Fruit fly (Drosophila melanogaster) whole organism, embryonic: ENCODE results near the gene mag.

Source experiments
- B-H2 ChIP-seq: fragments of 200-800 bp; sonication (Bioruptor generic); optimal IDR thresholded peaks from 2 replicates; lab custom pipeline; 2018; ENCODE audit warnings: missing biosample characterization, mild to moderate bottlenecking, missing genetic modification characterization
- CG1024 ChIP-seq: fragments of 200-800 bp; sonication (Bioruptor generic); IDR thresholded peaks from 2 replicates; pipeline ENCODE4 v1.3.6; 2022; ENCODE audit warnings: missing biosample characterization, missing genetic modification characterization
- CG10274 ChIP-seq: fragments of 200-800 bp; sonication (Bioruptor generic); optimal IDR thresholded peaks from 3 replicates; lab custom pipeline; 2017; ENCODE audit warnings: missing biosample characterization, mild to moderate bottlenecking, missing genetic modification characterization
- CG12071 ChIP-seq: fragments of 200-800 bp; sonication (Bioruptor generic); optimal IDR thresholded peaks from 3 replicates; lab custom pipeline; 2018; ENCODE audit warnings: missing biosample characterization, mild to moderate bottlenecking, missing genetic modification characterization
- CG12155 ChIP-seq: fragments of 200-800 bp; sonication (Bioruptor generic); optimal IDR thresholded peaks from 3 replicates; lab custom pipeline; 2016; ENCODE audit warnings: missing biosample characterization, missing genetic modification characterization
- CG12391 ChIP-seq: fragments of 200-800 bp; sonication (Bioruptor generic); optimal IDR thresholded peaks from 3 replicates; lab custom pipeline; 2018; ENCODE audit warnings: missing biosample characterization, mild to moderate bottlenecking, missing genetic modification characterization, moderate library complexity
- CG13894 ChIP-seq: fragments of 200-800 bp; sonication (Bioruptor generic); optimal IDR thresholded peaks from 3 replicates; lab custom pipeline; 2018; ENCODE audit warnings: missing biosample characterization, mild to moderate bottlenecking, missing genetic modification characterization, moderate library complexity
- CG16813 ChIP-seq: fragments of 200-800 bp; sonication (Bioruptor generic); IDR thresholded peaks from 3 replicates; pipeline ENCODE4 v1.3.6; 2022; ENCODE audit warnings: missing biosample characterization, missing genetic modification characterization; ENCODE audit not compliant: partially characterized antibody
- CG17829 ChIP-seq: fragments of 200-800 bp; optimal IDR thresholded peaks from 2 replicates; lab custom pipeline; 2019; ENCODE audit warnings: missing biosample characterization, mild to moderate bottlenecking, missing genetic modification characterization, moderate library complexity
- CG17912 ChIP-seq: fragments of 200-800 bp; sonication (Bioruptor generic); optimal IDR thresholded peaks from 2 replicates; lab custom pipeline; 2018; ENCODE audit warnings: missing biosample characterization, mild to moderate bottlenecking, missing genetic modification characterization
- CG1792 ChIP-seq: fragments of 200-800 bp; sonication (Bioruptor generic); optimal IDR thresholded peaks from 2 replicates; lab custom pipeline; 2016; ENCODE audit warnings: missing biosample characterization, missing genetic modification characterization
- CG18476 ChIP-seq: fragments of 200-800 bp; sonication (Bioruptor generic); optimal IDR thresholded peaks from 2 replicates; lab custom pipeline; 2016; ENCODE audit warnings: missing biosample characterization, mild to moderate bottlenecking, missing genetic modification characterization
- CG2116 ChIP-seq: fragments of 200-800 bp; sonication (Bioruptor generic); optimal IDR thresholded peaks from 3 replicates; lab custom pipeline; 2018; ENCODE audit warnings: missing biosample characterization, mild to moderate bottlenecking, missing genetic modification characterization
- CG30431 ChIP-seq: fragments of 200-800 bp; sonication (Bioruptor generic); optimal IDR thresholded peaks from 2 replicates; lab custom pipeline; 2017; ENCODE audit warnings: missing biosample characterization, missing genetic modification characterization
- CG3281 ChIP-seq: fragments of 200-800 bp; sonication (Bioruptor generic); optimal IDR thresholded peaks from 3 replicates; lab custom pipeline; 2017; ENCODE audit warnings: missing biosample characterization, mild to moderate bottlenecking, missing genetic modification characterization
- CG34376 ChIP-seq: fragments of 200-800 bp; sonication (Bioruptor generic); optimal IDR thresholded peaks from 2 replicates; lab custom pipeline; 2018; ENCODE audit warnings: missing biosample characterization, mild to moderate bottlenecking, missing genetic modification characterization
- CG3838 ChIP-seq: fragments of 200-800 bp; sonication (Bioruptor generic); optimal IDR thresholded peaks from 3 replicates; lab custom pipeline; 2016; ENCODE audit warnings: missing biosample characterization, missing genetic modification characterization
- CG4282 ChIP-seq: fragments of 200-800 bp; sonication (Bioruptor generic); optimal IDR thresholded peaks from 2 replicates; lab custom pipeline; 2016; ENCODE audit warnings: missing biosample characterization, missing genetic modification characterization
- CG4328 ChIP-seq: fragments of 200-800 bp; sonication (Bioruptor generic); optimal IDR thresholded peaks from 3 replicates; lab custom pipeline; 2017; ENCODE audit warnings: missing biosample characterization, missing genetic modification reagents, missing genetic modification characterization
- CG6272 ChIP-seq: fragments of 200-800 bp; sonication (Bioruptor generic); IDR thresholded peaks from 2 replicates; pipeline ENCODE4 v1.3.6; 2022; ENCODE audit warnings: missing biosample characterization, missing genetic modification characterization
- CG6689 ChIP-seq: fragments of 200-800 bp; sonication (Bioruptor generic); IDR thresholded peaks from 2 replicates; pipeline ENCODE4 v1.3.6; 2022; ENCODE audit warnings: missing biosample characterization, missing genetic modification characterization
- CG6765 ChIP-seq: fragments of 200-800 bp; sonication (Bioruptor generic); optimal IDR thresholded peaks from 3 replicates; lab custom pipeline; 2017; ENCODE audit warnings: missing biosample characterization, mild to moderate bottlenecking, missing genetic modification characterization
- CG7963 ChIP-seq: fragments of 200-800 bp; sonication (Bioruptor generic); IDR thresholded peaks from 3 replicates; pipeline ENCODE4 v1.3.6; 2022; ENCODE audit warnings: missing biosample characterization, missing genetic modification characterization; ENCODE audit not compliant: partially characterized antibody
- D19B ChIP-seq: fragments of 200-800 bp; sonication (Bioruptor generic); optimal IDR thresholded peaks from 2 replicates; lab custom pipeline; 2017; ENCODE audit warnings: missing biosample characterization, mild to moderate bottlenecking, missing genetic modification characterization
- Dbx ChIP-seq: fragments of 200-800 bp; sonication (Bioruptor generic); IDR thresholded peaks from 3 replicates; pipeline ENCODE4 v1.3.6; 2022; ENCODE audit warnings: missing biosample characterization, missing genetic modification characterization
- HLH3B ChIP-seq: fragments of 200-800 bp; sonication (Bioruptor generic); IDR thresholded peaks from 2 replicates; pipeline ENCODE4 v1.3.6; 2022; ENCODE audit warnings: missing biosample characterization, missing genetic modification characterization
- Meics ChIP-seq: fragments of 200-800 bp; sonication (Bioruptor generic); optimal IDR thresholded peaks from 2 replicates; lab custom pipeline; 2017; ENCODE audit warnings: missing biosample characterization, mild to moderate bottlenecking, missing genetic modification characterization
- Oaz ChIP-seq: fragments of 200-800 bp; sonication (Bioruptor generic); IDR thresholded peaks from 2 replicates; pipeline ENCODE4 v1.3.6; 2022; ENCODE audit warnings: missing biosample characterization, missing genetic modification characterization
- Oli ChIP-seq: fragments of 200-800 bp; sonication (Bioruptor generic); optimal IDR thresholded peaks from 2 replicates; lab custom pipeline; 2018; ENCODE audit warnings: missing biosample characterization, mild to moderate bottlenecking, missing genetic modification characterization, moderate library complexity
- bowl ChIP-seq: fragments of 200-800 bp; sonication (Bioruptor generic); IDR thresholded peaks from 2 replicates; pipeline ENCODE4 v1.3.6; 2022; ENCODE audit warnings: missing biosample characterization, missing genetic modification characterization
- chm ChIP-seq: fragments of 200-800 bp; sonication (Bioruptor generic); IDR thresholded peaks from 2 replicates; pipeline ENCODE4 v1.3.6; 2022; ENCODE audit warnings: missing biosample characterization, missing genetic modification characterization
- crp ChIP-seq, 2 experiments: fragments of 200-800 bp; sonication (Bioruptor generic); optimal IDR thresholded peaks; 2 replicates in 1 of 2; 3 replicates in 1 of 2; lab custom pipeline; 2017; ENCODE audit warnings: missing biosample characterization in 2 of 2, missing genetic modification characterization in 2 of 2, mild to moderate bottlenecking in 1 of 2, moderate library complexity in 1 of 2
- dati ChIP-seq: fragments of 200-800 bp; sonication (Bioruptor generic); IDR thresholded peaks from 2 replicates; pipeline ENCODE4 v1.3.6; 2022; ENCODE audit warnings: missing biosample characterization, missing genetic modification characterization
- emc ChIP-seq: fragments of 200-800 bp; sonication (Bioruptor generic); optimal IDR thresholded peaks from 2 replicates; lab custom pipeline; 2016; ENCODE audit warnings: missing biosample characterization, missing genetic modification characterization
- gfzf ChIP-seq: fragments of 200-800 bp; sonication (Bioruptor generic); optimal IDR thresholded peaks from 2 replicates; lab custom pipeline; 2016; ENCODE audit warnings: missing biosample characterization, mild to moderate bottlenecking, missing genetic modification characterization, moderate library complexity
- grau ChIP-seq: fragments of 200-800 bp; optimal IDR thresholded peaks from 3 replicates; lab custom pipeline; 2019; ENCODE audit warnings: missing biosample characterization, mild to moderate bottlenecking, missing genetic modification characterization, moderate library complexity
- lola ChIP-seq, 3 experiments: fragments of >200 bp in 2 of 3; fragments of 200-800 bp in 1 of 3; sonication (Bioruptor generic) in 1 of 3; optimal IDR thresholded peaks; 2 replicates each; lab custom pipeline; 2017 to 2019; ENCODE audit warnings: missing biosample characterization in 3 of 3, missing genetic modification characterization in 3 of 3, mild to moderate bottlenecking in 1 of 3, moderate library complexity in 1 of 3
- lov ChIP-seq, 2 experiments: fragments of 200-800 bp in 1 of 2; fragments of >200 bp in 1 of 2; sonication (Bioruptor generic) in 1 of 2; IDR thresholded peaks in 1 of 2; optimal IDR thresholded peaks in 1 of 2; 2 replicates in 1 of 2; 3 replicates in 1 of 2; pipeline versions ENCODE4 v1.3.6 to Lab custom; 2017 to 2022; ENCODE audit warnings: missing biosample characterization in 1 of 2, missing genetic modification characterization in 1 of 2
- luna ChIP-seq: fragments of 200-800 bp; sonication (Bioruptor generic); optimal IDR thresholded peaks from 2 replicates; lab custom pipeline; 2016; ENCODE audit warnings: missing biosample characterization, missing genetic modification characterization
- nau ChIP-seq: fragments of 200-800 bp; sonication (Bioruptor generic); optimal IDR thresholded peaks from 3 replicates; lab custom pipeline; 2017; ENCODE audit warnings: missing biosample characterization, mild to moderate bottlenecking, missing genetic modification characterization, missing genetic modification reagents
- otp ChIP-seq: fragments of 200-800 bp; sonication (Bioruptor generic); IDR thresholded peaks from 3 replicates; pipeline ENCODE4, ENCODE4 v1.3.6; 2022; ENCODE audit warnings: missing biosample characterization, missing genetic modification characterization
- ro ChIP-seq: fragments of 200-800 bp; sonication (Bioruptor generic); IDR thresholded peaks from 2 replicates; pipeline ENCODE4 v1.3.6; 2022; ENCODE audit warnings: missing biosample characterization, missing genetic modification characterization
- shn ChIP-seq: fragments of 200-800 bp; sonication (Bioruptor generic); optimal IDR thresholded peaks from 3 replicates; lab custom pipeline; 2016; ENCODE audit warnings: missing biosample characterization, missing genetic modification characterization
- sima ChIP-seq: fragments of 200-800 bp; sonication (Bioruptor generic); optimal IDR thresholded peaks from 2 replicates; lab custom pipeline; 2016; ENCODE audit warnings: missing biosample characterization, missing genetic modification characterization
- sna ChIP-seq: fragments of 200-800 bp; sonication (Bioruptor generic); IDR thresholded peaks from 2 replicates; pipeline ENCODE4 v1.3.6; 2022; ENCODE audit warnings: missing biosample characterization, missing genetic modification characterization; ENCODE audit not compliant: partially characterized antibody
- tna ChIP-seq: fragments of 200-800 bp; sonication (Bioruptor generic); IDR thresholded peaks from 2 replicates; pipeline ENCODE4 v1.3.6; 2022; ENCODE audit warnings: missing biosample characterization, missing genetic modification characterization; ENCODE audit not compliant: partially characterized antibody
- wor ChIP-seq: fragments of 200-800 bp; sonication (Bioruptor generic); IDR thresholded peaks from 2 replicates; pipeline ENCODE4 v1.3.6; 2022; ENCODE audit warnings: missing biosample characterization, missing genetic modification characterization

The mag gene

dm6 chr3L:20452813-20453682, 7.4 kb upstream of the mag start, which contains the start of gene CG5199 (continued):
- no peak for TF ChIP-seq chm (GFP tag; lab: Robert Waterston, UW)
- TF ChIP-seq tna = no peak; the same call in 1 of the 2 replicates
- TF ChIP-seq CG12155 (GFP tag; lab: Kevin White, UChicago) = peak; percentile 58
- TF ChIP-seq Meics (GFP tag; lab: Kevin White, UChicago) = peak; percentile 67
- TF ChIP-seq dati = no peak
- TF ChIP-seq sna (GFP tag; lab: Robert Waterston, UW) = peak; percentile 60; the same call in 1 of the 2 replicates
- no peak for TF ChIP-seq otp (GFP tag; lab: Robert Waterston, UW)
- TF ChIP-seq gfzf = peak; percentile 33
- peak; percentile 66 for TF ChIP-seq CG6689 (GFP tag; lab: Robert Waterston, UW)
- no peak for TF ChIP-seq Oaz (GFP tag; lab: Robert Waterston, UW)
- peak; percentile 58 for TF ChIP-seq CG6765 (GFP tag; lab: Kevin White, UChicago)
- peak; percentile 54 for TF ChIP-seq B-H2 (GFP tag; lab: Kevin White, UChicago)
- TF ChIP-seq CG18476 (GFP tag; lab: Kevin White, UChicago) = peak; percentile 19
- peak; percentile 89 for TF ChIP-seq D19B (GFP tag; lab: Kevin White, UChicago)
- peak; percentile 42; the same call in 1 of the 2 replicates for TF ChIP-seq HLH3B (GFP tag; lab: Robert Waterston, UW)
- TF ChIP-seq shn (GFP tag; lab: Kevin White, UChicago) = peak; percentile 22
- peak; percentile 59; the same call in 2 of the 3 replicates for TF ChIP-seq CG7963 (GFP tag; lab: Robert Waterston, UW)
- TF ChIP-seq CG4282 = no peak
- TF ChIP-seq crp (GFP tag; optimal IDR thresholded peaks at IDR 0.05; lab: Kevin White, UChicago) = peak in 1 of 2 experiments; percentile 3
- TF ChIP-seq CG13894 (tag; lab: Kevin White, UChicago) = no peak
- TF ChIP-seq CG1024 (GFP tag; lab: Robert Waterston, UW) = no peak
- TF ChIP-seq CG30431 (GFP tag; lab: Kevin White, UChicago) = peak; percentile 42
- peak; percentile 89 for TF ChIP-seq CG17829 (tag; lab: Kevin White, UChicago)
- TF ChIP-seq bowl (GFP tag; lab: Robert Waterston, UW) = no peak
- no peak for TF ChIP-seq CG12071 (GFP tag; lab: Kevin White, UChicago)
- TF ChIP-seq emc (GFP tag; lab: Kevin White, UChicago) = no peak
- TF ChIP-seq CG2116 (GFP tag; lab: Kevin White, UChicago) = peak; percentile 37
- TF ChIP-seq CG1792 = peak; percentile 2
- no peak for TF ChIP-seq CG3838
- peak; percentile 76 for TF ChIP-seq grau (tag; lab: Kevin White, UChicago)
- TF ChIP-seq CG4328 = peak; percentile 54
- TF ChIP-seq CG16813 (GFP tag; lab: Robert Waterston, UW) = peak; percentile 89
- peak; percentile 75; the same call in 2 of the 3 replicates for TF ChIP-seq Dbx
- no peak for TF ChIP-seq ro (GFP tag; lab: Robert Waterston, UW)
- no peak for TF ChIP-seq CG34376 (GFP tag; lab: Kevin White, UChicago)
- peak; percentile 56 for TF ChIP-seq Oli
- peak; percentile 78 for TF ChIP-seq CG6272 (GFP tag; lab: Robert Waterston, UW)
- TF ChIP-seq CG17912 (GFP tag; lab: Kevin White, UChicago) = no peak
- no peak for TF ChIP-seq nau (GFP tag; lab: Kevin White, UChicago)
- TF ChIP-seq CG3281 (GFP tag; lab: Kevin White, UChicago) = peak; percentile 75
- peak; percentile 80 for TF ChIP-seq CG12391
- peak; percentile 53 for TF ChIP-seq wor (GFP tag; lab: Robert Waterston, UW)
- no peak for TF ChIP-seq sima (GFP tag; lab: Kevin White, UChicago)
- peak in 1 of 3 experiments; percentile 75 for TF ChIP-seq lola (GFP tag; optimal IDR thresholded peaks at IDR 0.05; lab: Kevin White, UChicago)
- peak; percentile 20 for TF ChIP-seq CG10274 (GFP tag; lab: Kevin White, UChicago)
- no peak for TF ChIP-seq lov (optimal IDR thresholded peaks at IDR 0.05; lab: Kevin White, UChicago)
- TF ChIP-seq lov (GFP tag; IDR thresholded peaks at IDR 0.05; lab: Robert Waterston, UW) = no peak
- no peak for TF ChIP-seq luna (GFP tag; lab: Kevin White, UChicago)
